Worm (Caenorhabditis elegans): ENCODE results near the gene F10G7.10.

DNA sequence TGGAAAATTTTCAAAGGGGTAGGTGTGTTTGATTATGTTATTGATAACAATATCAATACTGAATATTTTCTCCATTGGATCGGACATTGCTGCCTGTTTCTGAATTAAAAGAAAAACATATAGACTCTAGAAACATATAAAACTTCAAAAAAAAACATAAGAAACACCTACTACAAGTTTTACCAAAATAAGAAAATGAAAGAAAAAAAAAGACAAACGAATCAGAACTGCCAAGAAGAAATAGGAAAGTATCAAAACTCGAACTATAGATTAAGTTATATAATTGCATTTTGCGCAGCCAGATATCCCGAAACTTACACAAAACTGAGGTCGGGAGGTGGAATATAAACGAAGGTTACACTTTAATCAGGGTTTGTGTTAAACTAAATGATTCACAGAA, 60.7 kb downstream of the F10G7.10 start, which contains the start of gene T05A7.11:
- TF ChIP-seq him-1 (tag; optimal IDR thresholded peaks at IDR 0.05) = no peak
- no peak for TF ChIP-seq W03F9.2 (tag; optimal IDR thresholded peaks at IDR 0.05)
- TF ChIP-seq dao-5 (tag; optimal IDR thresholded peaks at IDR 0.05) = no peak
